Fruit fly (Drosophila melanogaster) whole organism, pupa: Measurements from ENCODE around the gene CG3213.

Source experiments
- CG10348 ChIP-seq: fragments of 200-800 bp; sonication (Bioruptor generic); IDR thresholded peaks from 2 replicates; pipeline ENCODE4 v1.3.6; 2022; ENCODE audit warnings: missing biosample characterization, missing genetic modification characterization
- CG12605 ChIP-seq: fragments of 200-800 bp; sonication (Bioruptor generic); IDR thresholded peaks from 2 replicates; pipeline ENCODE4 v1.3.6; 2022; ENCODE audit warnings: missing biosample characterization, missing genetic modification characterization
- CG13204 ChIP-seq: fragments of 200-800 bp; sonication (Bioruptor generic); optimal IDR thresholded peaks from 2 replicates; lab custom pipeline; 2018; ENCODE audit warnings: missing biosample characterization, mild to moderate bottlenecking, missing genetic modification characterization, moderate library complexity
- CG14655 ChIP-seq: fragments of 200-800 bp; sonication (Bioruptor generic); optimal IDR thresholded peaks from 3 replicates; lab custom pipeline; 2017; ENCODE audit warnings: mild to moderate bottlenecking, missing biosample characterization, missing genetic modification reagents, missing genetic modification characterization
- CG15710 ChIP-seq: fragments of 200-800 bp; sonication (Bioruptor generic); optimal IDR thresholded peaks from 2 replicates; lab custom pipeline; 2018; ENCODE audit warnings: missing biosample characterization, mild to moderate bottlenecking, missing genetic modification characterization, moderate library complexity
- CG8301 ChIP-seq: fragments of 200-800 bp; sonication (Bioruptor generic); optimal IDR thresholded peaks from 2 replicates; lab custom pipeline; 2018; ENCODE audit warnings: missing biosample characterization, mild to moderate bottlenecking, missing genetic modification characterization
- D1 ChIP-seq: fragments of 200-800 bp; sonication (Bioruptor generic); optimal IDR thresholded peaks from 2 replicates; lab custom pipeline; 2018; ENCODE audit warnings: missing biosample characterization, mild to moderate bottlenecking, missing genetic modification characterization, moderate library complexity
- EcR ChIP-seq: fragments of 200-800 bp; sonication (Bioruptor generic); optimal IDR thresholded peaks from 3 replicates; lab custom pipeline; 2019; ENCODE audit warnings: missing biosample characterization, missing genetic modification characterization, mild to moderate bottlenecking, moderate library complexity, missing genetic modification reagents
- Pif1B ChIP-seq: fragments of 200-800 bp; sonication (Bioruptor generic); optimal IDR thresholded peaks from 3 replicates; lab custom pipeline; 2016; ENCODE audit warnings: missing biosample characterization, missing genetic modification characterization
- Snoo ChIP-seq: fragments of 200-800 bp; sonication (Bioruptor generic); optimal IDR thresholded peaks from 3 replicates; lab custom pipeline; 2017; ENCODE audit warnings: missing biosample characterization, mild to moderate bottlenecking, missing genetic modification characterization, inconsistent platforms
- fd96Ca ChIP-seq: fragments of 200-800 bp; sonication (Bioruptor generic); IDR thresholded peaks from 3 replicates; pipeline ENCODE4 v1.3.6; 2022; ENCODE audit warnings: missing biosample characterization, missing genetic modification characterization
- rn ChIP-seq: fragments of 200-800 bp; sonication (Bioruptor generic); IDR thresholded peaks from 2 replicates; pipeline ENCODE4 v1.3.6; 2022; ENCODE audit warnings: missing biosample characterization, missing genetic modification characterization

- TF ChIP-seq EcR (no peak), CG12605 (no peak), CG10348 (GFP tag; lab: Robert Waterston, UW) (no peak), CG15710 (tag; lab: Kevin White, UChicago) (no peak), Pif1B (no peak), Snoo (tag; lab: Kevin White, UChicago) (no peak), CG8301 (tag; lab: Kevin White, UChicago) (no peak), CG13204 (GFP tag; lab: Kevin White, UChicago) (no peak), rn (GFP tag; lab: Robert Waterston, UW) (no peak), CG14655 (GFP tag; lab: Kevin White, UChicago) (no peak), fd96Ca (GFP tag; lab: Robert Waterston, UW) (no peak), D1 (tag; lab: Kevin White, UChicago) (no peak)
Observed at dm6 chr2L:3475948-3476347, 43.5 kb downstream of the CG3213 start.
